Fruit fly (Drosophila melanogaster) whole organism, wandering third instar larva: ENCODE data around the gene CG14355.

Experiments used
- Dfd ChIP-seq: fragments of >200 bp; optimal IDR thresholded peaks from 2 replicates; lab custom pipeline; 2017; ENCODE audit warnings: missing biosample characterization, missing genetic modification characterization
- HLH106 ChIP-seq: fragments of 200-800 bp; optimal IDR thresholded peaks from 3 replicates; lab custom pipeline; 2019; ENCODE audit warnings: missing biosample characterization, mild to moderate bottlenecking, missing genetic modification characterization, moderate library complexity
- Hr78 ChIP-seq: fragments of >200 bp; optimal IDR thresholded peaks from 2 replicates; lab custom pipeline; 2017; ENCODE audit warnings: missing biosample characterization, missing genetic modification characterization
- Jra ChIP-seq: sonication (Bioruptor generic); optimal IDR thresholded peaks from 2 replicates; lab custom pipeline; 2016; ENCODE audit warnings: missing biosample characterization, missing genetic modification characterization
- Myc ChIP-seq: fragments of >200 bp; optimal IDR thresholded peaks from 2 replicates; lab custom pipeline; 2017
- Vsx2 ChIP-seq: fragments of 200-300, 225-300 bp; sonication (Bioruptor generic); optimal IDR thresholded peaks from 2 replicates; lab custom pipeline; 2018; ENCODE audit warnings: missing biosample characterization, missing genetic modification characterization; ENCODE audit not compliant: partially characterized antibody
- dl ChIP-seq, 2 experiments: fragments of 175-275, 200-275 bp in 1 of 2; fragments of 200-275 bp in 1 of 2; sonication (Bioruptor generic); optimal IDR thresholded peaks; lab custom pipeline; 2018; ENCODE audit warnings: mild to moderate bottlenecking in 2 of 2, missing biosample characterization in 2 of 2, missing genetic modification characterization in 2 of 2, moderate library complexity in 2 of 2; ENCODE audit not compliant: partially characterized antibody in 2 of 2, insufficient read depth in 1 of 2
- fru ChIP-seq: fragments of 200-800 bp; sonication (Bioruptor generic); optimal IDR thresholded peaks from 3 replicates; lab custom pipeline; 2016; ENCODE audit warnings: missing biosample characterization, mild to moderate bottlenecking, missing genetic modification characterization
- pan ChIP-seq: fragments of >200 bp; optimal IDR thresholded peaks from 2 replicates; lab custom pipeline; 2017
- psq ChIP-seq: fragments of 200-800 bp; sonication (Bioruptor generic); optimal IDR thresholded peaks from 3 replicates; lab custom pipeline; 2017; ENCODE audit warnings: missing biosample characterization, mild to moderate bottlenecking, missing genetic modification characterization, moderate library complexity
- usp ChIP-seq: fragments of >200 bp; optimal IDR thresholded peaks from 2 replicates; lab custom pipeline; 2017; ENCODE audit warnings: missing biosample characterization, missing genetic modification characterization
- woc ChIP-seq: sonication (Bioruptor generic); optimal IDR thresholded peaks from 2 replicates; lab custom pipeline; 2016; ENCODE audit warnings: missing biosample characterization, mild to moderate bottlenecking, missing genetic modification characterization

- TF ChIP-seq Hr78 (GFP tag; lab: Kevin White, UChicago), result no peak
- no peak for TF ChIP-seq fru
- TF ChIP-seq Vsx2 (GFP tag; lab: Kevin White, UChicago), result no peak
- TF ChIP-seq Myc (lab: Kevin White, UChicago), result no peak
- TF ChIP-seq dl (GFP tag; optimal IDR thresholded peaks at IDR 0.05; lab: Kevin White, UChicago; ENCODE audit: insufficient read depth in 1 of 2, partially characterized antibody in 2 of 2), result no peak
- no peak for TF ChIP-seq psq
- TF ChIP-seq HLH106 (tag; lab: Kevin White, UChicago), result no peak
- TF ChIP-seq pan (lab: Kevin White, UChicago), result no peak
- TF ChIP-seq woc (GFP tag; lab: Kevin White, UChicago), result no peak
- no peak for TF ChIP-seq Dfd (GFP tag; lab: Kevin White, UChicago)
- TF ChIP-seq usp, result no peak
- TF ChIP-seq Jra (GFP tag; lab: Kevin White, UChicago), result no peak
These were observed 50.8 kb downstream of the CG14355 start for dm6 chr3R:14100962-14101361.
